Worm (Caenorhabditis elegans) whole organism, young adult: ENCODE measurements around the gene hlh-30.

ENCODE experiments used
- B0019.2 ChIP-seq: fragments of 200-800 bp; sonication (Bioruptor generic); conservative IDR thresholded peaks from 2 replicates; pipeline ENCODE4 v1.3.6; 2022; ENCODE audit warnings: missing genetic modification reagents, missing genetic modification characterization, missing compliant biosample characterization
- B0336.3 ChIP-seq: fragments of 200-800 bp; sonication (Bioruptor generic); IDR thresholded peaks from 2 replicates; pipeline ENCODE4 v1.3.6; 2022; ENCODE audit warnings: missing genetic modification characterization, missing compliant biosample characterization
- F22D6.2 ChIP-seq: sonication (generic microtip); optimal IDR thresholded peaks from 2 replicates; lab custom pipeline; 2016; ENCODE audit warnings: mild to moderate bottlenecking, missing genetic modification characterization, missing compliant biosample characterization
- F33H1.4 ChIP-seq: fragments of 200-800 bp; sonication (Bioruptor generic); IDR thresholded peaks from 2 replicates; pipeline ENCODE4 v1.3.6; 2022; ENCODE audit warnings: missing genetic modification reagents, missing genetic modification characterization, missing compliant biosample characterization
- Y67H2A.10 ChIP-seq: fragments of 200-800 bp; sonication (Bioruptor generic); conservative IDR thresholded peaks from 2 replicates; pipeline ENCODE4 v1.3.6; 2022; ENCODE audit warnings: missing genetic modification reagents, missing genetic modification characterization, missing compliant biosample characterization
- aptf-2 ChIP-seq: fragments of 200-800 bp; sonication (Bioruptor generic); conservative IDR thresholded peaks from 2 replicates; pipeline ENCODE4 v1.3.6; 2022; ENCODE audit warnings: missing genetic modification reagents, missing genetic modification characterization, missing compliant biosample characterization
- aptf-3 ChIP-seq: fragments of 200-800 bp; sonication (Bioruptor generic); IDR thresholded peaks from 2 replicates; pipeline ENCODE4 v1.3.6; 2022; ENCODE audit warnings: missing genetic modification characterization, missing compliant biosample characterization
- atf-7 ChIP-seq: sonication (generic microtip); optimal IDR thresholded peaks from 2 replicates; lab custom pipeline; 2017; ENCODE audit warnings: mild to moderate bottlenecking, missing genetic modification characterization, missing compliant biosample characterization
- bed-1 ChIP-seq: fragments of 200-800 bp; sonication (Bioruptor generic); IDR thresholded peaks from 2 replicates; pipeline ENCODE4 v1.3.6; 2022; ENCODE audit warnings: missing genetic modification reagents, missing genetic modification characterization, missing compliant biosample characterization
- ceh-91 ChIP-seq: fragments of 200-800 bp; sonication (Bioruptor generic); IDR thresholded peaks from 2 replicates; pipeline ENCODE4 v1.3.6; 2022; ENCODE audit warnings: missing genetic modification reagents, missing genetic modification characterization, missing compliant biosample characterization
- chd-7 ChIP-seq: sonication (generic microtip); optimal IDR thresholded peaks from 2 replicates; lab custom pipeline; 2016; ENCODE audit warnings: mild to moderate bottlenecking, missing genetic modification characterization, moderate library complexity, missing compliant biosample characterization
- dox-1 ChIP-seq: fragments of 200-800 bp; sonication (Bioruptor generic); IDR thresholded peaks from 2 replicates; pipeline ENCODE4 v1.3.6; 2022; ENCODE audit warnings: missing genetic modification reagents, missing genetic modification characterization, missing compliant biosample characterization
- efl-1 ChIP-seq: fragments of 150-350 bp; optimal IDR thresholded peaks from 2 replicates; lab custom pipeline; 2014; ENCODE audit warnings: missing biosample characterization, missing genetic modification reagents, missing genetic modification characterization
- egl-44 ChIP-seq: fragments of 200-800 bp; sonication (Bioruptor generic); IDR thresholded peaks from 2 replicates; pipeline ENCODE4 v1.3.6; 2022; ENCODE audit warnings: missing genetic modification reagents, missing genetic modification characterization, missing compliant biosample characterization
- ekl-4 ChIP-seq: fragments of 200-800 bp; sonication (Bioruptor generic); IDR thresholded peaks from 2 replicates; pipeline ENCODE4 v1.3.6; 2022; ENCODE audit warnings: missing genetic modification reagents, missing genetic modification characterization, missing compliant biosample characterization
- ets-4 ChIP-seq: fragments of 200-800 bp; sonication (Bioruptor generic); optimal IDR thresholded peaks from 2 replicates; lab custom pipeline; 2018; ENCODE audit warnings: mild to moderate bottlenecking, missing genetic modification characterization, missing compliant biosample characterization
- hlh-26 ChIP-seq: fragments of 200-800 bp; sonication (Bioruptor generic); conservative IDR thresholded peaks from 2 replicates; pipeline ENCODE4 v1.3.6; 2022; ENCODE audit warnings: missing genetic modification reagents, missing genetic modification characterization, missing compliant biosample characterization
- lag-1 ChIP-seq: fragments of 200-800 bp; sonication (Bioruptor generic); IDR thresholded peaks from 2 replicates; pipeline ENCODE4 v1.3.6; 2022; ENCODE audit warnings: missing genetic modification reagents, missing genetic modification characterization, missing compliant biosample characterization
- let-607 ChIP-seq, 2 experiments: fragments of 200-800 bp in 1 of 2; sonication (Bioruptor generic) in 1 of 2; sonication (generic microtip) in 1 of 2; optimal IDR thresholded peaks; 2 replicates each; lab custom pipeline; 2016 to 2018; ENCODE audit warnings: mild to moderate bottlenecking in 2 of 2, missing compliant biosample characterization in 2 of 2, missing genetic modification characterization in 2 of 2, moderate library complexity in 2 of 2, missing genotype in 1 of 2
- lsl-1 ChIP-seq: fragments of 200-800 bp; sonication (Bioruptor generic); optimal IDR thresholded peaks from 2 replicates; lab custom pipeline; 2018; ENCODE audit warnings: mild to moderate bottlenecking, missing genetic modification characterization, moderate library complexity, missing compliant biosample characterization
- madf-3 ChIP-seq: fragments of 200-800 bp; sonication (Bioruptor generic); IDR thresholded peaks from 2 replicates; pipeline ENCODE4 v1.3.6; 2022; ENCODE audit warnings: missing genetic modification reagents, missing genetic modification characterization, missing compliant biosample characterization
- mel-28 ChIP-seq: sonication (generic microtip); optimal IDR thresholded peaks from 2 replicates; lab custom pipeline; 2016; ENCODE audit warnings: borderline replicate concordance, mild to moderate bottlenecking, missing genetic modification characterization, missing compliant biosample characterization
- nfya-1 ChIP-seq: sonication (generic microtip); optimal IDR thresholded peaks from 2 replicates; lab custom pipeline; 2017; ENCODE audit warnings: antibody characterized with exemption, missing compliant biosample characterization, missing genetic modification characterization, borderline replicate concordance; ENCODE audit not compliant: insufficient read depth
- nhr-179 ChIP-seq: sonication (generic microtip); optimal IDR thresholded peaks from 2 replicates; lab custom pipeline; 2016; ENCODE audit warnings: mild to moderate bottlenecking, missing genetic modification characterization, missing compliant biosample characterization
- nhr-80 ChIP-seq: sonication (generic microtip); optimal IDR thresholded peaks from 2 replicates; lab custom pipeline; 2016; ENCODE audit warnings: missing genetic modification characterization, missing compliant biosample characterization
- pbrm-1 ChIP-seq: fragments of 200-800 bp; sonication (Bioruptor generic); IDR thresholded peaks from 2 replicates; pipeline ENCODE4 v1.3.6; 2022; ENCODE audit warnings: missing genetic modification reagents, missing genetic modification characterization, missing compliant biosample characterization
- rec-8 ChIP-seq, 2 experiments: sonication (generic microtip); optimal IDR thresholded peaks; 2 replicates each; lab custom pipeline; 2016; ENCODE audit warnings: mild to moderate bottlenecking in 2 of 2, missing genetic modification characterization in 2 of 2, missing genetic modification reagents in 2 of 2, missing genotype in 2 of 2, missing biosample characterization in 1 of 2, missing compliant biosample characterization in 1 of 2, moderate library complexity in 1 of 2
- snpc-1.1 ChIP-seq: sonication (generic microtip); optimal IDR thresholded peaks from 2 replicates; lab custom pipeline; 2017; ENCODE audit warnings: missing genetic modification characterization, mild to moderate bottlenecking, missing compliant biosample characterization, antibody characterized with exemption, moderate library complexity, missing genotype, missing genetic modification reagents; ENCODE audit not compliant: insufficient read depth
- unc-130 ChIP-seq: sonication (generic microtip); optimal IDR thresholded peaks from 2 replicates; lab custom pipeline; 2016; ENCODE audit warnings: missing genetic modification reagents, missing genetic modification characterization, missing compliant biosample characterization
- ztf-18 ChIP-seq: sonication (generic microtip); optimal IDR thresholded peaks from 2 replicates; lab custom pipeline; 2016; ENCODE audit warnings: missing genotype, mild to moderate bottlenecking, missing genetic modification characterization, missing compliant biosample characterization
- ztf-22 ChIP-seq: fragments of 200-800 bp; sonication (Bioruptor generic); optimal IDR thresholded peaks from 2 replicates; lab custom pipeline; 2018; ENCODE audit warnings: mild to moderate bottlenecking, missing genetic modification characterization, moderate library complexity, missing compliant biosample characterization
- ztf-25 ChIP-seq: fragments of 200-800 bp; sonication (Bioruptor generic); IDR thresholded peaks from 2 replicates; pipeline ENCODE4 v1.3.6; 2022; ENCODE audit warnings: missing genetic modification reagents, missing genetic modification characterization, missing compliant biosample characterization
- ztf-26 ChIP-seq: sonication (generic microtip); optimal IDR thresholded peaks from 2 replicates; lab custom pipeline; 2017; ENCODE audit warnings: missing genetic modification characterization, missing compliant biosample characterization
- ztf-28 ChIP-seq: fragments of 200-800 bp; sonication (Bioruptor generic); IDR thresholded peaks from 2 replicates; pipeline ENCODE4 v1.3.6; 2022; ENCODE audit warnings: missing genetic modification reagents, missing genetic modification characterization, missing compliant biosample characterization
- ztf-3 ChIP-seq: fragments of 200-800 bp; sonication (Bioruptor generic); optimal IDR thresholded peaks from 2 replicates; lab custom pipeline; 2018; ENCODE audit warnings: mild to moderate bottlenecking, missing genetic modification characterization, missing compliant biosample characterization

Gene hlh-30

ce11 chrIV:3995384-3995783 lies 39.4 kb downstream of the hlh-30 start, which contains the start of gene F47C12.7 (continued):
- TF ChIP-seq Y67H2A.10 (GFP tag; lab: Robert Waterston, UW) (no peak), chd-7 (no peak), aptf-2 (GFP tag; lab: Robert Waterston, UW) (no peak)
- TF ChIP-seq, all 124 proteins: peak for 0

- 0 out of 2 replicates have a peak, but pooled peaks have one; percentile 16 for TF ChIP-seq lag-1 (GFP tag; lab: Robert Waterston, UW)
- no peak for TF ChIP-seq B0336.3
- TF ChIP-seq ztf-18: no peak
- TF ChIP-seq chd-7: no peak
- TF ChIP-seq unc-130 (GFP tag; lab: Kevin White, UChicago): no peak
- no peak for TF ChIP-seq B0019.2
- no peak for TF ChIP-seq ztf-26
- TF ChIP-seq ztf-3: no peak
Measured at ce11 chrIV:3994318-3994717, 40.4 kb downstream of the hlh-30 start, which contains the start of gene F47C12.13. Gene F47C12.13 (minus strand): TSS chrIV:3994418.

ce11 chrIV:3993292-3993691 lies 41.5 kb downstream of the hlh-30 start, which contains the start of gene F47C12.6:
Gene F47C12.6 (minus strand): TSS chrIV:3993392.
- TF ChIP-seq ztf-28 (GFP tag; lab: Robert Waterston, UW) (no peak), snpc-1.1 (tag; lab: Kevin White, UChicago) (no peak), lsl-1 (no peak), ztf-22 (GFP tag; lab: Kevin White, UChicago) (no peak), dox-1 (GFP tag; lab: Robert Waterston, UW) (no peak), F33H1.4 (no peak), let-607 (tag; optimal IDR thresholded peaks at IDR 0.05; lab: Kevin White, UChicago) (no peak), F22D6.2 (tag; lab: Kevin White, UChicago) (no peak), nfya-1 (no peak), aptf-3 (GFP tag; lab: Robert Waterston, UW) (no peak), pbrm-1 (no peak)

ce11 chrIV:3988638-3989152 lies 46.1 kb downstream of the hlh-30 start, which contains the start of gene clec-78:
Gene clec-78 (plus strand): TSS chrIV:3989102.
- TF ChIP-seq mel-28 (tag; lab: Kevin White, UChicago): no peak
- no peak for TF ChIP-seq nhr-179 (tag; lab: Kevin White, UChicago)
- no peak for TF ChIP-seq rec-8 (tag; optimal IDR thresholded peaks at IDR 0.05; lab: Kevin White, UChicago)
- no peak for TF ChIP-seq bed-1 (GFP tag; lab: Robert Waterston, UW)
- TF ChIP-seq ekl-4 (GFP tag; lab: Robert Waterston, UW): no peak
- TF ChIP-seq efl-1 (GFP tag; lab: Kevin White, UChicago): no peak
- peak; percentile 15 for TF ChIP-seq ztf-22 (GFP tag; lab: Kevin White, UChicago)
- TF ChIP-seq hlh-26 (GFP tag; lab: Robert Waterston, UW): no peak
- TF ChIP-seq ets-4: peak; percentile 84
- TF ChIP-seq egl-44 (GFP tag; lab: Robert Waterston, UW): 0 out of 2 replicates have a peak, but pooled peaks have one; percentile 22
- TF ChIP-seq dox-1 (GFP tag; lab: Robert Waterston, UW): peak; percentile 55
- no peak for TF ChIP-seq ceh-91 (GFP tag; lab: Robert Waterston, UW)
- no peak for TF ChIP-seq madf-3 (GFP tag; lab: Robert Waterston, UW)
- no peak for TF ChIP-seq let-607 (tag; optimal IDR thresholded peaks at IDR 0.05; lab: Kevin White, UChicago)
- peak; percentile 67 for TF ChIP-seq atf-7 (tag; lab: Kevin White, UChicago)
- no peak for TF ChIP-seq ztf-25 (GFP tag; lab: Robert Waterston, UW)
- TF ChIP-seq ztf-18: no peak
- peak; percentile 87 for TF ChIP-seq nhr-80 (tag; lab: Kevin White, UChicago)
- TF ChIP-seq, all 124 proteins: peak for 6
